Worm (Caenorhabditis elegans) whole organism, L3 larva: ENCODE data around the gene Y60A3A.23.

ENCODE experiments used
- R02D3.7 ChIP-seq: fragments of 150-350 bp; optimal IDR thresholded peaks from 2 replicates; lab custom pipeline; 2014; ENCODE audit warnings: missing biosample characterization, missing genetic modification characterization
- ZK546.5 ChIP-seq: sonication (generic microtip); optimal IDR thresholded peaks from 2 replicates; lab custom pipeline; 2017; ENCODE audit warnings: missing biosample characterization, missing genetic modification characterization
- ama-1 ChIP-seq: fragments of 150-350 bp; optimal IDR thresholded peaks from 2 replicates; lab custom pipeline; 2018
- ceh-16 ChIP-seq: sonication (generic microtip); optimal IDR thresholded peaks from 2 replicates; lab custom pipeline; 2017; ENCODE audit warnings: missing biosample characterization, missing genetic modification characterization
- ceh-28 ChIP-seq: fragments of 150-350 bp; optimal IDR thresholded peaks from 2 replicates; lab custom pipeline; 2014; ENCODE audit warnings: missing biosample characterization, missing genetic modification reagents, missing genetic modification characterization
- ceh-9 ChIP-seq: sonication (generic microtip); optimal IDR thresholded peaks from 2 replicates; lab custom pipeline; 2018; ENCODE audit warnings: missing biosample characterization, missing genetic modification characterization
- egl-5 ChIP-seq: fragments of 150-350 bp; optimal IDR thresholded peaks from 2 replicates; lab custom pipeline; 2017; ENCODE audit warnings: missing biosample characterization, missing genetic modification reagents, missing genetic modification characterization, inconsistent platforms
- elt-2 ChIP-seq: sonication (generic microtip); optimal IDR thresholded peaks from 2 replicates; lab custom pipeline; 2016; ENCODE audit warnings: missing genetic modification reagents, mild to moderate bottlenecking, missing genetic modification characterization, missing compliant biosample characterization
- elt-3 ChIP-seq, 3 experiments: fragments of 150-350 bp in 1 of 3; sonication (generic microtip) in 2 of 3; optimal IDR thresholded peaks; 2 replicates in 2 of 3; 4 replicates in 1 of 3; lab custom pipeline; 2014 to 2017; ENCODE audit warnings: missing biosample characterization in 3 of 3, missing genetic modification characterization in 3 of 3
- eor-1 ChIP-seq, 2 experiments: fragments of 150-350 bp; optimal IDR thresholded peaks; 2 replicates each; lab custom pipeline; 2014 to 2018; ENCODE audit warnings: missing biosample characterization in 2 of 2, missing genetic modification characterization in 2 of 2
- fkh-2 ChIP-seq: fragments of 150-350 bp; optimal IDR thresholded peaks from 2 replicates; lab custom pipeline; 2014; ENCODE audit warnings: missing biosample characterization, missing genetic modification reagents, missing genetic modification characterization
- hmg-11 ChIP-seq: sonication (generic microtip); optimal IDR thresholded peaks from 2 replicates; lab custom pipeline; 2016; ENCODE audit warnings: missing genetic modification characterization, missing compliant biosample characterization
- jun-1 ChIP-seq: fragments of 150-350 bp; optimal IDR thresholded peaks from 2 replicates; lab custom pipeline; 2014; ENCODE audit warnings: missing biosample characterization, missing genetic modification reagents, missing genetic modification characterization
- lsy-12 ChIP-seq: sonication (generic microtip); optimal IDR thresholded peaks from 2 replicates; lab custom pipeline; 2016; ENCODE audit warnings: mild to moderate bottlenecking, missing genetic modification characterization, missing compliant biosample characterization
- mml-1 ChIP-seq: fragments of 150-350 bp; sonication (generic microtip); optimal IDR thresholded peaks from 3 replicates; lab custom pipeline; 2014; ENCODE audit warnings: missing biosample characterization, missing genetic modification characterization
- nfya-1 ChIP-seq: sonication (generic microtip); optimal IDR thresholded peaks from 2 replicates; lab custom pipeline; 2017; ENCODE audit warnings: missing genetic modification characterization, mild to moderate bottlenecking, missing compliant biosample characterization, antibody characterized with exemption, moderate library complexity; ENCODE audit not compliant: insufficient read depth
- nhr-11 ChIP-seq: fragments of 150-350 bp; optimal IDR thresholded peaks from 2 replicates; lab custom pipeline; 2014; ENCODE audit warnings: missing biosample characterization, missing genetic modification characterization
- nhr-23 ChIP-seq: fragments of 150-350 bp; optimal IDR thresholded peaks from 2 replicates; lab custom pipeline; 2014; ENCODE audit warnings: missing biosample characterization, missing genetic modification reagents, missing genetic modification characterization
- nhr-25 ChIP-seq: sonication (generic microtip); optimal IDR thresholded peaks from 2 replicates; lab custom pipeline; 2017; ENCODE audit warnings: missing biosample characterization, missing genetic modification characterization
- nhr-28 ChIP-seq: fragments of 150-350 bp; optimal IDR thresholded peaks from 2 replicates; lab custom pipeline; 2014; ENCODE audit warnings: missing biosample characterization, missing genetic modification characterization
- nhr-43 ChIP-seq: sonication (generic microtip); optimal IDR thresholded peaks from 2 replicates; lab custom pipeline; 2016; ENCODE audit warnings: mild to moderate bottlenecking, missing genetic modification characterization, missing compliant biosample characterization; ENCODE audit not compliant: poor library complexity, severe bottlenecking
- nhr-77 ChIP-seq: fragments of 150-350 bp; optimal IDR thresholded peaks from 2 replicates; lab custom pipeline; 2014; ENCODE audit warnings: missing biosample characterization, missing genetic modification characterization
- pqm-1 ChIP-seq: fragments of 150-350 bp; optimal IDR thresholded peaks from 2 replicates; lab custom pipeline; 2017; ENCODE audit warnings: missing biosample characterization, missing genetic modification characterization, inconsistent platforms
- sea-2 ChIP-seq: fragments of 150-350 bp; sonication (generic microtip); optimal IDR thresholded peaks from 4 replicates; lab custom pipeline; 2014; ENCODE audit warnings: missing biosample characterization, missing genetic modification reagents, missing genetic modification characterization
- skn-1 ChIP-seq: fragments of 150-350 bp; optimal IDR thresholded peaks from 2 replicates; lab custom pipeline; 2014; ENCODE audit warnings: missing biosample characterization, missing genetic modification characterization
- snpc-4 ChIP-seq: fragments of 150-350 bp; optimal IDR thresholded peaks from 2 replicates; lab custom pipeline; 2014; ENCODE audit warnings: missing biosample characterization, missing genetic modification characterization
- tbx-2 ChIP-seq: sonication (generic microtip); optimal IDR thresholded peaks from 2 replicates; lab custom pipeline; 2016; ENCODE audit warnings: mild to moderate bottlenecking, missing genetic modification characterization, missing compliant biosample characterization
- unc-39 ChIP-seq: sonication (generic microtip); optimal IDR thresholded peaks from 4 replicates; lab custom pipeline; 2017; ENCODE audit warnings: missing biosample characterization, missing genetic modification characterization
- unc-62 ChIP-seq: fragments of 150-350 bp; sonication (generic microtip); optimal IDR thresholded peaks from 4 replicates; lab custom pipeline; 2014; ENCODE audit warnings: missing biosample characterization, missing genetic modification reagents, missing genetic modification characterization

Gene Y60A3A.23

DNA sequence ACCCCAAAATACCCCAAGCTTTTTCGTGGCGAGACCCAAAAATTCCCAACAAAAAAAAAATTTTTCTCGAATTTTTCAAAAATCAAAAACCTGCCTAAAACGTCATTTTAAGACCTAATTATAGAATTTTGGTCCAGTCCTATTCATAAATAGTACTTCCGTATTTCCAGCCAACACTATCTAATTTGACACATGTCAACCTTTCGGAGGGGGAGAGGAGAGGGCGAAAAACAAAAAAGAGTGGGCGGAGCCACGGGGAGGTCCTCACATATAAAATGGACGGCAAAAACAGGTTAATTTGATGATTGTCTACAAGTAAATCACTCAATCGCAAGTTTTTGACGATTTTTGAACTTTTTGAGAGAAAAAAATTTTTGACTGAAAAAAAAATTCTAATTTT is 29.7 kb downstream of the Y60A3A.23 start, which contains the start of gene Y113G7A.16:
Gene Y113G7A.16, plus strand, starts transcription at position 301 of the 400 bp plus-strand sequence.
- no peak for TF ChIP-seq snpc-4 (tag; lab: Kevin White, UChicago)
- TF ChIP-seq egl-5 (tag; lab: Kevin White, UChicago) = no peak
- TF ChIP-seq hmg-11 = no peak
- no peak for TF ChIP-seq eor-1 (tag; optimal IDR thresholded peaks at IDR 0.05; lab: Kevin White, UChicago)
- TF ChIP-seq nhr-43 = no peak
- no peak for TF ChIP-seq skn-1
- TF ChIP-seq fkh-2 (tag; lab: Kevin White, UChicago) = no peak
- TF ChIP-seq ama-1 (lab: Kevin White, UChicago) = no peak
- TF ChIP-seq nhr-11 (tag; lab: Kevin White, UChicago) = no peak
- no peak for TF ChIP-seq nfya-1 (tag; lab: Kevin White, UChicago)
- TF ChIP-seq elt-2 (tag; lab: Kevin White, UChicago) = no peak
- TF ChIP-seq pqm-1 (tag; lab: Kevin White, UChicago) = no peak
- TF ChIP-seq unc-39 (tag; lab: Kevin White, UChicago) = no peak
- no peak for TF ChIP-seq ceh-28 (tag; lab: Kevin White, UChicago)
- TF ChIP-seq tbx-2 = no peak
- TF ChIP-seq jun-1 (tag; lab: Kevin White, UChicago) = no peak
- TF ChIP-seq sea-2 (GFP tag; lab: Kevin White, UChicago) = no peak
- TF ChIP-seq nhr-25 (tag; lab: Kevin White, UChicago) = no peak
- TF ChIP-seq nhr-23 (tag; lab: Kevin White, UChicago) = no peak
- no peak for TF ChIP-seq R02D3.7 (tag; lab: Kevin White, UChicago)

DNA sequence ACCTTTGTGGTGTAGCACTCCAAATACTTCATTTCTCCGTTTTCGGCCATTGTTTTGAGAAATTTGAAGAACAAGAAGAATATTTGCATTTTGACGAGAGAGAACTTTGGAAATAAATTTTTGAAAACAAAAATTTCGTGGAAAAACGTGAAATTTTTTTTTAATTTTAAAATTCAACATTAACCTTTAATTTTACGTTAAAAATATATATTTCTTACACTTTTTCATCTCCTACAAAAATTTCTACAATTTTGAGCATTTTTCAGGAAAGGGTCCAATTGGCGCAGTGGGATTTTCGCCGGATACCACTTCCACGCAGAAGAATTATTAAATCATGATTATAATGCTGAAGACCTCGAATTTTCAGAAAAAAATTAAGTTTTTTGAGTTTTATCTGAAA is 39.7 kb downstream of the Y60A3A.23 start, which contains the start of gene spe-19:
Gene spe-19, minus strand, starts transcription at position 101 of the 400 bp plus-strand sequence.
- TF ChIP-seq ceh-28 (tag; lab: Kevin White, UChicago) (no peak), mml-1 (tag; lab: Kevin White, UChicago) (no peak), ZK546.5 (tag; lab: Kevin White, UChicago) (no peak), nhr-11 (tag; lab: Kevin White, UChicago) (no peak), elt-3 (tag; optimal IDR thresholded peaks at IDR 0.05; lab: Kevin White, UChicago) (no peak), lsy-12 (no peak), nhr-77 (tag; lab: Kevin White, UChicago) (no peak), nhr-23 (tag; lab: Kevin White, UChicago) (no peak), unc-62 (GFP tag; lab: Kevin White, UChicago) (no peak)

DNA sequence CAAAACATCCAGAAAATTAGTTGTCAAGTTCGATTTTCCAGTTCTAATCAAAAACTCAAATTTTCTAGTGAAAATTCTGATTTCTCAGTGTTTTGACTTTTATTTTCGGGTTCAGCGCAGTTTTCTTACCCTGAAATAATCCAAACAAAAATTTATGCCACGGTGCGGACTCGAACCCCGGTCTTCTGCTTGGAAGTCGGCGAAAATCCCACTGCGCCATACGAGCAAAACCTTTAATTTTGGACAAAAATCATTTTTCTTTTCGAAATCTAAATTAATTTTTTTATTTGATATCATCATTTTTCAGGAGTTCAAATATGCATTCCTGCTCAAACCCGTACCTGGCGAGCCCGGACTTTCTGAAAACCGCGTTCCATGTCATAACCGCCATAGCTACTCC is 41.5 kb downstream of the Y60A3A.23 start, which contains the start of gene srh-233:
Gene srh-233, plus strand, starts transcription at position 301 of the 400 bp plus-strand sequence.
- no peak for TF ChIP-seq ceh-9 (tag; lab: Kevin White, UChicago)
- TF ChIP-seq R02D3.7 (tag; lab: Kevin White, UChicago) = no peak
- no peak for TF ChIP-seq snpc-4 (tag; lab: Kevin White, UChicago)
- TF ChIP-seq nhr-28 (tag; lab: Kevin White, UChicago) = no peak
- no peak for TF ChIP-seq ceh-16 (tag; lab: Kevin White, UChicago)
- TF ChIP-seq nhr-25 (tag; lab: Kevin White, UChicago) = no peak
